Worm (Caenorhabditis elegans): ENCODE data around the gene Y69H2.1.

The Y69H2.1 gene

ce11 chrV:18589585-18589984 is 32.8 kb downstream of the Y69H2.1 start:
- no peak for TF ChIP-seq pbrm-1 (GFP tag; IDR thresholded peaks at IDR 0.05)
- no peak for TF ChIP-seq madf-8 (GFP tag; conservative IDR thresholded peaks at IDR 0.05)
- no peak for TF ChIP-seq pha-4 (tag; optimal IDR thresholded peaks at IDR 0.05)
- TF ChIP-seq ceh-27 (GFP tag; optimal IDR thresholded peaks at IDR 0.05): no peak
- no peak for TF ChIP-seq athp-1 (tag; optimal IDR thresholded peaks at IDR 0.05)
- no peak for TF ChIP-seq nhr-179 (tag; optimal IDR thresholded peaks at IDR 0.05)
- no peak for TF ChIP-seq nfyb-1 (GFP tag; IDR thresholded peaks at IDR 0.05)
- no peak for TF ChIP-seq mcd-1 (GFP tag; IDR thresholded peaks at IDR 0.05)
- TF ChIP-seq atf-7 (tag; optimal IDR thresholded peaks at IDR 0.05): no peak
- no peak for TF ChIP-seq cebp-1 (GFP tag; IDR thresholded peaks at IDR 0.05)
- no peak for TF ChIP-seq cebp-1 (tag; optimal IDR thresholded peaks at IDR 0.05)
- no peak for TF ChIP-seq Y53G8AR.9 (GFP tag; conservative IDR thresholded peaks at IDR 0.05)
- no peak for TF ChIP-seq F57A8.1 (GFP tag; optimal IDR thresholded peaks at IDR 0.05)
- TF ChIP-seq xnd-1 (tag; optimal IDR thresholded peaks at IDR 0.05): no peak
- no peak for TF ChIP-seq C06A6.2 (GFP tag; conservative IDR thresholded peaks at IDR 0.05)
- no peak for TF ChIP-seq die-1 (tag; optimal IDR thresholded peaks at IDR 0.05)
- no peak for TF ChIP-seq nhr-27 (tag; optimal IDR thresholded peaks at IDR 0.05)

ce11 chrV:18587936-18588335 is 34.4 kb downstream of the Y69H2.1 start:
- TF ChIP-seq nfyb-1 (GFP tag; IDR thresholded peaks at IDR 0.05) (no peak), ceh-27 (GFP tag; optimal IDR thresholded peaks at IDR 0.05) (no peak), nhr-120 (GFP tag; IDR thresholded peaks at IDR 0.05) (no peak), rcor-1 (GFP tag; IDR thresholded peaks at IDR 0.05) (no peak), ZK185.1 (tag; optimal IDR thresholded peaks at IDR 0.05; ENCODE audit: poor library complexity, severe bottlenecking) (no peak), dpff-1 (tag; optimal IDR thresholded peaks at IDR 0.05) (no peak), ceh-91 (GFP tag; IDR thresholded peaks at IDR 0.05) (no peak), ztf-28 (GFP tag; IDR thresholded peaks at IDR 0.05) (no peak), sdz-38 (tag; optimal IDR thresholded peaks at IDR 0.05) (no peak), Y79H2A.3 (GFP tag; conservative IDR thresholded peaks at IDR 0.05) (no peak), F49E8.2 (tag; optimal IDR thresholded peaks at IDR 0.05; ENCODE audit: insufficient read depth) (no peak), him-1 (tag; optimal IDR thresholded peaks at IDR 0.05) (no peak), lin-40 (tag; optimal IDR thresholded peaks at IDR 0.05) (no peak), Y67H2A.10 (GFP tag; conservative IDR thresholded peaks at IDR 0.05) (no peak), ama-1 (optimal IDR thresholded peaks at IDR 0.05) (no peak), ama-1 (GFP tag; optimal IDR thresholded peaks at IDR 0.05) (no peak), K11D2.4 (GFP tag; IDR thresholded peaks at IDR 0.05) (no peak), ztf-3 (GFP tag; optimal IDR thresholded peaks at IDR 0.05) (no peak), hlh-26 (GFP tag; conservative IDR thresholded peaks at IDR 0.05) (no peak), madf-8 (GFP tag; conservative IDR thresholded peaks at IDR 0.05) (no peak), let-526 (GFP tag; IDR thresholded peaks at IDR 0.05) (no peak)

- TF ChIP-seq mel-28 (tag; optimal IDR thresholded peaks at IDR 0.05; ENCODE audit: borderline replicate concordance) (no peak), rcor-1 (GFP tag; IDR thresholded peaks at IDR 0.05) (no peak), ztf-25 (GFP tag; IDR thresholded peaks at IDR 0.05) (no peak), D2030.7 (GFP tag; IDR thresholded peaks at IDR 0.05) (no peak), him-1 (tag; optimal IDR thresholded peaks at IDR 0.05) (no peak), F55B11.4 (tag; optimal IDR thresholded peaks at IDR 0.05; ENCODE audit: borderline replicate concordance, insufficient read depth) (no peak), pha-4 (tag; optimal IDR thresholded peaks at IDR 0.05) (no peak), hsf-1 (GFP tag; IDR thresholded peaks at IDR 0.05) (no peak), T26A5.8 (tag; optimal IDR thresholded peaks at IDR 0.05) (no peak), unc-62 (GFP tag; optimal IDR thresholded peaks at IDR 0.05) (no peak), egrh-3 (GFP tag; IDR thresholded peaks at IDR 0.05) (no peak), ceh-27 (GFP tag; optimal IDR thresholded peaks at IDR 0.05) (no peak), dpl-1 (GFP tag; optimal IDR thresholded peaks at IDR 0.05) (no peak), rpc-1 (optimal IDR thresholded peaks at IDR 0.05) (no peak), rpc-1 (tag; optimal IDR thresholded peaks at IDR 0.05) (no peak), B0035.1 (tag; optimal IDR thresholded peaks at IDR 0.05) (no peak), bed-2 (GFP tag; IDR thresholded peaks at IDR 0.05) (no peak)
Observed at ce11 chrV:18586954-18587353, 35.4 kb downstream of the Y69H2.1 start.

Data from whole organism, young adult.